Worm (Caenorhabditis elegans): ENCODE results near the gene F46F5.11.

ce11 chrII:759788-760187, 48.8 kb upstream of the F46F5.11 start:
- TF ChIP-seq nhr-12 (tag; optimal IDR thresholded peaks at IDR 0.05) (no peak), mdl-1 (tag; optimal IDR thresholded peaks at IDR 0.05) (peak in 1 of 2 experiments; percentile 23), egl-27 (tag; optimal IDR thresholded peaks at IDR 0.05) (no peak), aly-2 (tag; optimal IDR thresholded peaks at IDR 0.05) (no peak), ceh-82 (tag; optimal IDR thresholded peaks at IDR 0.05) (no peak), unc-62 (GFP tag; optimal IDR thresholded peaks at IDR 0.05) (no peak), nhr-77 (tag; optimal IDR thresholded peaks at IDR 0.05) (no peak), ZK546.5 (tag; optimal IDR thresholded peaks at IDR 0.05) (no peak), ztf-11 (tag; optimal IDR thresholded peaks at IDR 0.05) (no peak)
